Fruit fly (Drosophila melanogaster) S2 (cell line): Measurements from ENCODE around the gene CG6067.

ENCODE experiments used
- CG8478 ChIP-seq: fragments of >200 bp; optimal IDR thresholded peaks from 2 replicates; lab custom pipeline; 2018
- CTCF ChIP-seq, 2 experiments: fragments of >200 bp; optimal IDR thresholded peaks; 2 replicates each; lab custom pipeline; 2018

- TF ChIP-seq CG8478 (lab: Kevin White, UChicago) (no peak), CTCF (optimal IDR thresholded peaks at IDR 0.05; lab: Kevin White, UChicago) (no peak)
These were observed 21.7 kb downstream of the CG6067 start for dm6 chrX:5977113-5977512.
